Fruit fly (Drosophila melanogaster) whole organism, embryonic: ENCODE data around the gene CG34126.
A peak's percentile ranks its signal among the peaks of the same experiment; 100 is the strongest.

Experiments used
- Awh ChIP-seq: fragments of 200-800 bp; sonication (Bioruptor generic); IDR thresholded peaks from 2 replicates; pipeline ENCODE4, ENCODE4 v1.3.6; 2022; ENCODE audit warnings: missing biosample characterization, missing genetic modification characterization
- B-H2 ChIP-seq: fragments of 200-800 bp; sonication (Bioruptor generic); optimal IDR thresholded peaks from 2 replicates; lab custom pipeline; 2018; ENCODE audit warnings: missing biosample characterization, mild to moderate bottlenecking, missing genetic modification characterization
- CG11696 ChIP-seq: fragments of 200-800 bp; sonication (Bioruptor generic); IDR thresholded peaks from 2 replicates; pipeline ENCODE4 v1.3.6; 2022; ENCODE audit warnings: missing biosample characterization, missing genetic modification characterization
- CG13624 ChIP-seq: fragments of 200-800 bp; sonication (Bioruptor generic); optimal IDR thresholded peaks from 2 replicates; lab custom pipeline; 2016; ENCODE audit warnings: missing biosample characterization, missing genetic modification characterization
- CG14441 ChIP-seq: fragments of 200-800 bp; sonication (Bioruptor generic); IDR thresholded peaks from 2 replicates; pipeline ENCODE4 v1.3.6; 2022; ENCODE audit warnings: missing biosample characterization, missing genetic modification characterization
- CG14710 ChIP-seq: fragments of 200-800 bp; sonication (Bioruptor generic); optimal IDR thresholded peaks from 3 replicates; lab custom pipeline; 2019; ENCODE audit warnings: missing biosample characterization, mild to moderate bottlenecking, missing genetic modification characterization, moderate library complexity
- CG15073 ChIP-seq: fragments of 200-800 bp; sonication (Bioruptor generic); optimal IDR thresholded peaks from 2 replicates; lab custom pipeline; 2016; ENCODE audit warnings: missing biosample characterization, missing genetic modification characterization
- CG15269 ChIP-seq: fragments of 200-800 bp; sonication (Bioruptor generic); optimal IDR thresholded peaks from 2 replicates; lab custom pipeline; 2018; ENCODE audit warnings: missing biosample characterization, mild to moderate bottlenecking, missing genetic modification characterization, moderate library complexity
- CG2129 ChIP-seq: fragments of 200-800 bp; sonication (Bioruptor generic); IDR thresholded peaks from 2 replicates; pipeline ENCODE4 v1.3.6; 2022; ENCODE audit warnings: missing biosample characterization, missing genetic modification characterization; ENCODE audit not compliant: partially characterized antibody
- CG3065 ChIP-seq: fragments of 200-800 bp; sonication (Bioruptor generic); optimal IDR thresholded peaks from 2 replicates; lab custom pipeline; 2016; ENCODE audit warnings: missing biosample characterization, missing genetic modification characterization
- CG31365 ChIP-seq: fragments of 200-800 bp; sonication (Bioruptor generic); optimal IDR thresholded peaks from 2 replicates; lab custom pipeline; 2018; ENCODE audit warnings: missing biosample characterization, mild to moderate bottlenecking, missing genetic modification characterization
- CG32532 ChIP-seq: fragments of 200-800 bp; sonication (Bioruptor generic); IDR thresholded peaks from 2 replicates; pipeline ENCODE4 v1.3.6; 2022; ENCODE audit warnings: missing biosample characterization, missing genetic modification characterization
- CG32772 ChIP-seq: fragments of 200-800 bp; sonication (Bioruptor generic); IDR thresholded peaks from 2 replicates; pipeline ENCODE4 v1.3.6; 2022; ENCODE audit warnings: missing biosample characterization, missing genetic modification characterization
- CG7928 ChIP-seq: fragments of 200-800 bp; sonication (Bioruptor generic); optimal IDR thresholded peaks from 2 replicates; lab custom pipeline; 2017; ENCODE audit warnings: missing biosample characterization, mild to moderate bottlenecking, missing genetic modification characterization
- CG7963 ChIP-seq: fragments of 200-800 bp; sonication (Bioruptor generic); IDR thresholded peaks from 3 replicates; pipeline ENCODE4 v1.3.6; 2022; ENCODE audit warnings: missing biosample characterization, missing genetic modification characterization; ENCODE audit not compliant: partially characterized antibody
- CG8359 ChIP-seq: fragments of 200-800 bp; sonication (Bioruptor generic); optimal IDR thresholded peaks from 2 replicates; lab custom pipeline; 2017; ENCODE audit warnings: missing biosample characterization, mild to moderate bottlenecking, missing genetic modification characterization, borderline replicate concordance
- CG8388 ChIP-seq: fragments of 200-800 bp; sonication (Bioruptor generic); optimal IDR thresholded peaks from 2 replicates; lab custom pipeline; 2019; ENCODE audit warnings: missing biosample characterization, mild to moderate bottlenecking, missing genetic modification characterization, moderate library complexity
- CG9609 ChIP-seq: fragments of 200-800 bp; sonication (Bioruptor generic); optimal IDR thresholded peaks from 3 replicates; lab custom pipeline; 2016; ENCODE audit warnings: missing biosample characterization, missing genetic modification characterization
- CG9817 ChIP-seq: fragments of 200-800 bp; sonication (Bioruptor generic); optimal IDR thresholded peaks from 2 replicates; lab custom pipeline; 2018; ENCODE audit warnings: missing biosample characterization, mild to moderate bottlenecking, missing genetic modification characterization, moderate library complexity
- CG9932 ChIP-seq: fragments of 200-800 bp; sonication (Bioruptor generic); IDR thresholded peaks from 2 replicates; pipeline ENCODE4 v1.3.6; 2022; ENCODE audit warnings: missing biosample characterization, missing genetic modification characterization
- Camta ChIP-seq: fragments of 200-800 bp; sonication (Bioruptor generic); optimal IDR thresholded peaks from 2 replicates; lab custom pipeline; 2016; ENCODE audit warnings: missing biosample characterization, missing genetic modification characterization
- D19A ChIP-seq: fragments of 200-800 bp; optimal IDR thresholded peaks from 3 replicates; lab custom pipeline; 2019; ENCODE audit warnings: missing biosample characterization, mild to moderate bottlenecking, missing genetic modification characterization, moderate library complexity
- Doc2 ChIP-seq: fragments of 200-800 bp; sonication (Bioruptor generic); IDR thresholded peaks from 2 replicates; pipeline ENCODE4 v1.3.6; 2022; ENCODE audit warnings: missing biosample characterization, missing genetic modification characterization
- Ets65A ChIP-seq: fragments of 200-800 bp; sonication (Bioruptor generic); peaks from one replicate; lab custom pipeline; 2016; ENCODE audit warnings: missing biosample characterization, missing genetic modification characterization
- GATAe ChIP-seq: fragments of 200-800 bp; sonication (Bioruptor generic); conservative IDR thresholded peaks from 2 replicates; pipeline ENCODE4 v1.3.6; 2022; ENCODE audit warnings: missing biosample characterization, missing genetic modification characterization
- Gsc ChIP-seq: fragments of 200-800 bp; sonication (Bioruptor generic); IDR thresholded peaks from 2 replicates; pipeline ENCODE4 v1.3.6; 2022; ENCODE audit warnings: missing biosample characterization, missing genetic modification characterization
- H2.0 ChIP-seq: fragments of 200-800 bp; sonication (Bioruptor generic); IDR thresholded peaks from 2 replicates; pipeline ENCODE4 v1.3.6; 2022; ENCODE audit warnings: missing biosample characterization, missing genetic modification characterization
- Mrtf ChIP-seq: fragments of 200-800 bp; sonication (Bioruptor generic); IDR thresholded peaks from 3 replicates; pipeline ENCODE4 v1.3.6; 2022; ENCODE audit warnings: missing biosample characterization, missing genetic modification characterization
- Oaz ChIP-seq: fragments of 200-800 bp; sonication (Bioruptor generic); IDR thresholded peaks from 2 replicates; pipeline ENCODE4 v1.3.6; 2022; ENCODE audit warnings: missing biosample characterization, missing genetic modification characterization
- Sry-β ChIP-seq: fragments of 200-800 bp; sonication (Bioruptor generic); optimal IDR thresholded peaks from 2 replicates; lab custom pipeline; 2018; ENCODE audit warnings: missing biosample characterization, mild to moderate bottlenecking, missing genetic modification characterization, moderate library complexity
- Taf1 ChIP-seq: fragments of 200-800 bp; sonication (Bioruptor generic); IDR thresholded peaks from 2 replicates; pipeline ENCODE4 v1.3.6; 2022; ENCODE audit warnings: missing biosample characterization, missing genetic modification characterization
- Xbp1 ChIP-seq: fragments of 200-800 bp; sonication (Bioruptor generic); optimal IDR thresholded peaks from 3 replicates; lab custom pipeline; 2016; ENCODE audit warnings: missing biosample characterization, mild to moderate bottlenecking, missing genetic modification characterization
- fru ChIP-seq: fragments of >200 bp; optimal IDR thresholded peaks from 2 replicates; lab custom pipeline; 2017
- hkb ChIP-seq, 2 experiments: fragments of 200-800 bp in 1 of 2; fragments of >200 bp in 1 of 2; sonication (Bioruptor generic) in 1 of 2; IDR thresholded peaks in 1 of 2; optimal IDR thresholded peaks in 1 of 2; 2 replicates each; pipeline versions ENCODE4 v1.3.6 to Lab custom; 2017 to 2022; ENCODE audit warnings: missing biosample characterization in 1 of 2, missing genetic modification characterization in 1 of 2
- ind ChIP-seq: fragments of 200-800 bp; sonication (Bioruptor generic); optimal IDR thresholded peaks from 3 replicates; lab custom pipeline; 2016; ENCODE audit warnings: missing biosample characterization, missing genetic modification characterization
- nmo ChIP-seq: fragments of 200-800 bp; sonication (Bioruptor generic); optimal IDR thresholded peaks from 2 replicates; lab custom pipeline; 2018; ENCODE audit warnings: missing biosample characterization, mild to moderate bottlenecking, missing genetic modification characterization, moderate library complexity
- onecut ChIP-seq: fragments of 200-800 bp; sonication (Bioruptor generic); IDR thresholded peaks from 2 replicates; pipeline ENCODE4 v1.3.6; 2022; ENCODE audit warnings: missing biosample characterization, missing genetic modification characterization
- psq ChIP-seq: fragments of 200-800 bp; sonication (Bioruptor generic); optimal IDR thresholded peaks from 2 replicates; lab custom pipeline; 2017; ENCODE audit warnings: missing biosample characterization, missing genetic modification characterization
- ro ChIP-seq: fragments of 200-800 bp; sonication (Bioruptor generic); IDR thresholded peaks from 2 replicates; pipeline ENCODE4 v1.3.6; 2022; ENCODE audit warnings: missing biosample characterization, missing genetic modification characterization
- salm ChIP-seq: fragments of 200-800 bp; sonication (Bioruptor generic); optimal IDR thresholded peaks from 2 replicates; lab custom pipeline; 2018; ENCODE audit warnings: missing biosample characterization, mild to moderate bottlenecking, missing genetic modification characterization
- sc ChIP-seq, 3 experiments: fragments of >200 bp in 2 of 3; fragments of 200-800 bp in 1 of 3; sonication (Bioruptor generic) in 1 of 3; optimal IDR thresholded peaks; 2 replicates in 2 of 3; 3 replicates in 1 of 3; lab custom pipeline; 2017; ENCODE audit warnings: mild to moderate bottlenecking in 1 of 3, missing biosample characterization in 1 of 3, missing genetic modification characterization in 1 of 3, missing genetic modification reagents in 1 of 3
- slou ChIP-seq: fragments of 200-800 bp; sonication (Bioruptor generic); optimal IDR thresholded peaks from 3 replicates; lab custom pipeline; 2016; ENCODE audit warnings: missing biosample characterization, missing genetic modification characterization
- stc ChIP-seq: fragments of 200-800 bp; sonication (Bioruptor generic); IDR thresholded peaks from 2 replicates; pipeline ENCODE4 v1.3.6; 2022; ENCODE audit warnings: missing biosample characterization, missing genetic modification characterization
- stwl ChIP-seq: fragments of 200-800 bp; sonication (Bioruptor generic); optimal IDR thresholded peaks from 3 replicates; lab custom pipeline; 2018; ENCODE audit warnings: missing biosample characterization, mild to moderate bottlenecking, missing genetic modification characterization, moderate library complexity
- trh ChIP-seq: fragments of 200-800 bp; sonication (Bioruptor generic); optimal IDR thresholded peaks from 2 replicates; lab custom pipeline; 2016; ENCODE audit warnings: missing biosample characterization, missing genetic modification characterization
- vnd ChIP-seq: fragments of 200-800 bp; sonication (Bioruptor generic); IDR thresholded peaks from 3 replicates; pipeline ENCODE4 v1.3.6; 2022; ENCODE audit warnings: missing biosample characterization, missing genetic modification characterization; ENCODE audit not compliant: partially characterized antibody
- vvl ChIP-seq: fragments of 200-800 bp; sonication (Bioruptor generic); IDR thresholded peaks from 2 replicates; pipeline ENCODE4 v1.3.6; 2022; ENCODE audit warnings: missing biosample characterization, missing genetic modification characterization
- wor ChIP-seq: fragments of 200-800 bp; sonication (Bioruptor generic); IDR thresholded peaks from 2 replicates; pipeline ENCODE4 v1.3.6; 2022; ENCODE audit warnings: missing biosample characterization, missing genetic modification characterization
- zen ChIP-seq: fragments of 200-800 bp; sonication (Bioruptor generic); optimal IDR thresholded peaks from 3 replicates; lab custom pipeline; 2018; ENCODE audit warnings: missing biosample characterization, mild to moderate bottlenecking, missing genetic modification characterization, moderate library complexity

CG34126 gene

dm6 chr2L:5004677-5005463, 23.5 kb downstream of the CG34126 start (continued):
- TF ChIP-seq CG7928 (GFP tag; lab: Kevin White, UChicago) (peak; percentile 80), B-H2 (peak; percentile 97), CG8388 (peak; percentile 91), CG2129 (no peak), stwl (peak; percentile 20), Taf1 (GFP tag; lab: Robert Waterston, UW) (peak; percentile 94), CG14441 (GFP tag; lab: Robert Waterston, UW) (peak; percentile 96), slou (peak; percentile 92), fru (lab: Kevin White, UChicago) (no peak), CG7963 (GFP tag; lab: Robert Waterston, UW) (no peak), ro (GFP tag; lab: Robert Waterston, UW) (peak; percentile 88), CG8359 (GFP tag; lab: Kevin White, UChicago) (peak; percentile 71), Sry-β (no peak), psq (GFP tag; lab: Kevin White, UChicago) (peak; percentile 74), Oaz (GFP tag; lab: Robert Waterston, UW) (peak; percentile 90), ind (GFP tag; lab: Kevin White, UChicago) (peak; percentile 96), CG32532 (GFP tag; lab: Robert Waterston, UW) (peak; percentile 97), CG14710 (tag; lab: Kevin White, UChicago) (peak; percentile 84), nmo (GFP tag; lab: Kevin White, UChicago) (peak; percentile 92), hkb (optimal IDR thresholded peaks at IDR 0.05; lab: Kevin White, UChicago) (no peak), hkb (GFP tag; IDR thresholded peaks at IDR 0.05; lab: Robert Waterston, UW) (peak; percentile 97), CG15073 (GFP tag; lab: Kevin White, UChicago) (peak; percentile 74), CG13624 (GFP tag; lab: Kevin White, UChicago) (peak; percentile 97), onecut (GFP tag; lab: Robert Waterston, UW) (peak; percentile 86), Doc2 (GFP tag; lab: Robert Waterston, UW) (peak; percentile 81), GATAe (GFP tag; lab: Robert Waterston, UW) (peak; percentile 70), CG15269 (tag; lab: Kevin White, UChicago) (peak; percentile 96), CG9609 (GFP tag; lab: Kevin White, UChicago) (peak; percentile 93), vnd (GFP tag; lab: Robert Waterston, UW) (no peak), wor (GFP tag; lab: Robert Waterston, UW) (peak; percentile 90), H2.0 (GFP tag; lab: Robert Waterston, UW) (peak; percentile 93), Mrtf (GFP tag; lab: Robert Waterston, UW) (peak; percentile 94), Ets65A (GFP tag; lab: Kevin White, UChicago) (peak; percentile 99), zen (tag; lab: Kevin White, UChicago) (peak; percentile 88), trh (peak; percentile 67), CG32772 (GFP tag; lab: Robert Waterston, UW) (peak; percentile 96), salm (tag; lab: Kevin White, UChicago) (peak; percentile 84), CG9817 (tag; lab: Kevin White, UChicago) (peak; percentile 96), Xbp1 (peak; percentile 96), stc (GFP tag; lab: Robert Waterston, UW) (peak; percentile 95), CG9932 (GFP tag; lab: Robert Waterston, UW) (peak; percentile 97), CG31365 (tag; lab: Kevin White, UChicago) (peak; percentile 81), vvl (GFP tag; lab: Robert Waterston, UW) (peak; percentile 98), Gsc (GFP tag; lab: Robert Waterston, UW) (peak; percentile 88), Camta (GFP tag; lab: Kevin White, UChicago) (peak; percentile 92), CG11696 (GFP tag; lab: Robert Waterston, UW) (peak; percentile 85), CG3065 (peak; percentile 68), sc (optimal IDR thresholded peaks at IDR 0.05; lab: Kevin White, UChicago) (no peak), sc (GFP tag; optimal IDR thresholded peaks at IDR 0.05; lab: Kevin White, UChicago) (peak; percentile 79), Awh (GFP tag; lab: Robert Waterston, UW) (peak; percentile 96), D19A (tag; lab: Kevin White, UChicago) (peak; percentile 89)
